Worm (Caenorhabditis elegans) whole organism, L2 larva: Measurements from ENCODE around the gene C09B9.2.

ENCODE experiments used
- elt-1 ChIP-seq: fragments of 150-350 bp; optimal IDR thresholded peaks from 2 replicates; lab custom pipeline; 2014; ENCODE audit warnings: missing biosample characterization, missing genetic modification characterization
- skn-1 ChIP-seq: sonication (generic microtip); optimal IDR thresholded peaks from 2 replicates; lab custom pipeline; 2017; ENCODE audit warnings: missing biosample characterization, missing genetic modification characterization
- unc-39 ChIP-seq: fragments of 150-350 bp; optimal IDR thresholded peaks from 2 replicates; lab custom pipeline; 2014; ENCODE audit warnings: missing biosample characterization, missing genetic modification characterization
- unc-62 ChIP-seq: fragments of 150-350 bp; optimal IDR thresholded peaks from 2 replicates; lab custom pipeline; 2014; ENCODE audit warnings: missing biosample characterization, missing genetic modification reagents, missing genetic modification characterization

DNA sequence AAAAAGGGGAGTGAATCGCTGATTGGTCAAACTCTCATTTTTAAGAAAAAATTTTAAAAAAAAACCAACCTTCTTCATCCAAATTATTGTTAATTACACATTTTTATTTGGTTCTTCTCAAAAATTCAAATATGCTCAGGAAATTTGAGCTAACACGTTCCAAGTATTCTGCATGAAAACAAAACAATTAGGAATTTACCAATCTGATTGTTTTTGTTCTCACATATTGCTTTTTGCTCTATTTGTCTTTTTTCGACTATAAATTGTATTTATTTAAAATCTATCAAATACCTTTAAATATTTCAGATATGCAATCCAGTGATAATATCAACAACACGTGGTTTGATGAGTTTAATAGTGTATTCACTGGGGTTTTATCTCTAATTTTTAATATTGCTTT, 16.9 kb upstream of the C09B9.2 start, which contains the start of gene srm-1:
- TF ChIP-seq unc-39 (tag; lab: Kevin White, UChicago) (no peak), unc-62 (GFP tag; lab: Kevin White, UChicago) (no peak), elt-1 (no peak), skn-1 (tag; lab: Kevin White, UChicago) (no peak)
